Worm (Caenorhabditis elegans): ENCODE measurements around the gene sri-28.
"Not testable (repeated sequence)": the region's sequence is repeated elsewhere in the genome, so short reads cannot be mapped to it uniquely, and the experiment has no call there.

sri-28 gene

ce11 chrII:3023381-3023935, 25.0 kb upstream of the sri-28 start, which contains the start of gene clec-2:
Gene clec-2, minus strand, starts transcription at chrII:3023431.
- no peak for TF ChIP-seq ztf-29 (GFP tag; IDR thresholded peaks at IDR 0.05)

- TF ChIP-seq tab-1 (GFP tag; IDR thresholded peaks at IDR 0.05): no peak
- TF ChIP-seq med-1 (GFP tag; optimal IDR thresholded peaks at IDR 0.05; ENCODE audit: insufficient read depth): no peak
- no peak for TF ChIP-seq T22C8.4 (GFP tag; IDR thresholded peaks at IDR 0.05)
- TF ChIP-seq ref-1 (GFP tag; conservative IDR thresholded peaks at IDR 0.05): no peak
- no peak for TF ChIP-seq ztf-23 (GFP tag; IDR thresholded peaks at IDR 0.05)
- no peak for TF ChIP-seq cog-1 (tag; optimal IDR thresholded peaks at IDR 0.05)
- no peak for TF ChIP-seq flt-1 (GFP tag; IDR thresholded peaks at IDR 0.05)
- no peak for TF ChIP-seq ztf-29 (GFP tag; IDR thresholded peaks at IDR 0.05)
- no peak for TF ChIP-seq klf-2 (GFP tag; conservative IDR thresholded peaks at IDR 0.05)
These were observed 23.8 kb upstream of the sri-28 start for ce11 chrII:3024655-3025054.

- TF ChIP-seq klf-2 (GFP tag; conservative IDR thresholded peaks at IDR 0.05): no peak
- no peak for TF ChIP-seq cog-1 (tag; optimal IDR thresholded peaks at IDR 0.05)
- no peak for TF ChIP-seq ztf-23 (GFP tag; IDR thresholded peaks at IDR 0.05)
- TF ChIP-seq tab-1 (GFP tag; IDR thresholded peaks at IDR 0.05): no peak
- TF ChIP-seq flt-1 (GFP tag; IDR thresholded peaks at IDR 0.05): no peak
- no peak for TF ChIP-seq med-1 (GFP tag; optimal IDR thresholded peaks at IDR 0.05; ENCODE audit: insufficient read depth)
- TF ChIP-seq ref-1 (GFP tag; conservative IDR thresholded peaks at IDR 0.05): no peak
- no peak for TF ChIP-seq ztf-29 (GFP tag; IDR thresholded peaks at IDR 0.05)
- TF ChIP-seq T22C8.4 (GFP tag; IDR thresholded peaks at IDR 0.05): no peak
These were observed 20.2 kb upstream of the sri-28 start for ce11 chrII:3028264-3028663.

- TF ChIP-seq med-1 (GFP tag; optimal IDR thresholded peaks at IDR 0.05; ENCODE audit: insufficient read depth) (no peak), tab-1 (GFP tag; IDR thresholded peaks at IDR 0.05) (no peak), ref-1 (GFP tag; conservative IDR thresholded peaks at IDR 0.05) (no peak), ztf-23 (GFP tag; IDR thresholded peaks at IDR 0.05) (no peak), T22C8.4 (GFP tag; IDR thresholded peaks at IDR 0.05) (no peak), flt-1 (GFP tag; IDR thresholded peaks at IDR 0.05) (no peak), ztf-29 (GFP tag; IDR thresholded peaks at IDR 0.05) (no peak), cog-1 (tag; optimal IDR thresholded peaks at IDR 0.05) (no peak), klf-2 (GFP tag; conservative IDR thresholded peaks at IDR 0.05) (no peak)
These were observed 18.1 kb upstream of the sri-28 start for ce11 chrII:3030416-3030815.

ce11 chrII:3032480-3032879, 16.0 kb upstream of the sri-28 start, which contains the start of gene B0454.6:
Gene B0454.6, plus strand, starts transcription at chrII:3032780.
- TF ChIP-seq ztf-23 (GFP tag; IDR thresholded peaks at IDR 0.05); klf-2 (GFP tag; conservative IDR thresholded peaks at IDR 0.05); med-1 (GFP tag; optimal IDR thresholded peaks at IDR 0.05; ENCODE audit: insufficient read depth): not testable (repeated sequence)

- TF ChIP-seq ztf-23 (GFP tag; IDR thresholded peaks at IDR 0.05) (no peak), flt-1 (GFP tag; IDR thresholded peaks at IDR 0.05) (no peak), ztf-29 (GFP tag; IDR thresholded peaks at IDR 0.05) (no peak), ref-1 (GFP tag; conservative IDR thresholded peaks at IDR 0.05) (no peak), med-1 (GFP tag; optimal IDR thresholded peaks at IDR 0.05; ENCODE audit: insufficient read depth) (no peak), klf-2 (GFP tag; conservative IDR thresholded peaks at IDR 0.05) (no peak), tab-1 (GFP tag; IDR thresholded peaks at IDR 0.05) (no peak), cog-1 (tag; optimal IDR thresholded peaks at IDR 0.05) (no peak), T22C8.4 (GFP tag; IDR thresholded peaks at IDR 0.05) (0 out of 2 replicates have a peak, but pooled peaks have one; percentile 30)
These were observed 13.6 kb upstream of the sri-28 start for ce11 chrII:3034914-3035313.

ce11 chrII:3036344-3036743, 12.1 kb upstream of the sri-28 start:
- no peak for TF ChIP-seq ztf-23 (GFP tag; IDR thresholded peaks at IDR 0.05)
- TF ChIP-seq tab-1 (GFP tag; IDR thresholded peaks at IDR 0.05): no peak
- TF ChIP-seq med-1 (GFP tag; optimal IDR thresholded peaks at IDR 0.05; ENCODE audit: insufficient read depth): no peak
- no peak for TF ChIP-seq ztf-29 (GFP tag; IDR thresholded peaks at IDR 0.05)
- TF ChIP-seq T22C8.4 (GFP tag; IDR thresholded peaks at IDR 0.05): no peak
- TF ChIP-seq ref-1 (GFP tag; conservative IDR thresholded peaks at IDR 0.05): no peak
- no peak for TF ChIP-seq klf-2 (GFP tag; conservative IDR thresholded peaks at IDR 0.05)
- no peak for TF ChIP-seq flt-1 (GFP tag; IDR thresholded peaks at IDR 0.05)
- TF ChIP-seq cog-1 (tag; optimal IDR thresholded peaks at IDR 0.05): no peak

- no peak for TF ChIP-seq ztf-23 (GFP tag; IDR thresholded peaks at IDR 0.05)
- TF ChIP-seq tab-1 (GFP tag; IDR thresholded peaks at IDR 0.05): no peak
- no peak for TF ChIP-seq klf-2 (GFP tag; conservative IDR thresholded peaks at IDR 0.05)
These were observed 10.0 kb upstream of the sri-28 start, which contains the start of the genes B0454.26 and B0454.5 for ce11 chrII:3038453-3038909. Gene B0454.26, minus strand, starts transcription at chrII:3038553. Gene B0454.5, plus strand, starts transcription at chrII:3038859.

ce11 chrII:3043358-3043757, 5.1 kb upstream of the sri-28 start, which contains the start of gene B0454.8:
Gene B0454.8, minus strand, starts transcription at chrII:3043458.
- TF ChIP-seq cog-1 (tag; optimal IDR thresholded peaks at IDR 0.05) (no peak), T22C8.4 (GFP tag; IDR thresholded peaks at IDR 0.05) (no peak), klf-2 (GFP tag; conservative IDR thresholded peaks at IDR 0.05) (no peak), med-1 (GFP tag; optimal IDR thresholded peaks at IDR 0.05; ENCODE audit: insufficient read depth) (no peak), ref-1 (GFP tag; conservative IDR thresholded peaks at IDR 0.05) (no peak), flt-1 (GFP tag; IDR thresholded peaks at IDR 0.05) (no peak), ztf-29 (GFP tag; IDR thresholded peaks at IDR 0.05) (no peak), ztf-23 (GFP tag; IDR thresholded peaks at IDR 0.05) (no peak), tab-1 (GFP tag; IDR thresholded peaks at IDR 0.05) (no peak)

- TF ChIP-seq tab-1 (GFP tag; IDR thresholded peaks at IDR 0.05) (no peak), T22C8.4 (GFP tag; IDR thresholded peaks at IDR 0.05) (no peak), med-1 (GFP tag; optimal IDR thresholded peaks at IDR 0.05; ENCODE audit: insufficient read depth) (no peak), cog-1 (tag; optimal IDR thresholded peaks at IDR 0.05) (no peak), ref-1 (GFP tag; conservative IDR thresholded peaks at IDR 0.05) (no peak), klf-2 (GFP tag; conservative IDR thresholded peaks at IDR 0.05) (no peak), ztf-29 (GFP tag; IDR thresholded peaks at IDR 0.05) (no peak), ztf-23 (GFP tag; IDR thresholded peaks at IDR 0.05) (no peak), flt-1 (GFP tag; IDR thresholded peaks at IDR 0.05) (no peak)
These were observed 4.5 kb upstream of the sri-28 start, which contains the start of gene sri-29 for ce11 chrII:3044023-3044422. Gene sri-29, plus strand, starts transcription at chrII:3044323.

Measured in whole organism, midembryonic.